Fruit fly (Drosophila melanogaster) whole organism, wandering third instar larva: ENCODE measurements around the gene CG32536.

Source experiments
- Abd-B ChIP-seq: fragments of >200 bp; optimal IDR thresholded peaks from 2 replicates; lab custom pipeline; 2017; ENCODE audit warnings: missing biosample characterization, missing genetic modification characterization
- CG32264 ChIP-seq: fragments of 200-800 bp; sonication (Bioruptor generic); optimal IDR thresholded peaks from 2 replicates; lab custom pipeline; 2016; ENCODE audit warnings: missing biosample characterization, missing genetic modification characterization
- CG9705 ChIP-seq: fragments of 200-800 bp; sonication (Bioruptor generic); optimal IDR thresholded peaks from 2 replicates; lab custom pipeline; 2018; ENCODE audit warnings: missing biosample characterization, mild to moderate bottlenecking, missing genetic modification characterization
- CrebA ChIP-seq: fragments of 200-800 bp; sonication (Bioruptor generic); optimal IDR thresholded peaks from 2 replicates; lab custom pipeline; 2016; ENCODE audit warnings: missing biosample characterization, mild to moderate bottlenecking, missing genetic modification characterization, borderline replicate concordance
- Dfd ChIP-seq: fragments of >200 bp; optimal IDR thresholded peaks from 2 replicates; lab custom pipeline; 2017; ENCODE audit warnings: missing biosample characterization, missing genetic modification characterization
- Dif ChIP-seq: fragments of 200-275, 200-300 bp; sonication (Bioruptor generic); optimal IDR thresholded peaks from 2 replicates; lab custom pipeline; 2018; ENCODE audit warnings: missing biosample characterization, missing genetic modification characterization; ENCODE audit not compliant: partially characterized antibody
- GATAd ChIP-seq: sonication (Bioruptor generic); optimal IDR thresholded peaks from 2 replicates; lab custom pipeline; 2016; ENCODE audit warnings: missing biosample characterization, missing genetic modification characterization
- HLH106 ChIP-seq: fragments of 200-800 bp; optimal IDR thresholded peaks from 3 replicates; lab custom pipeline; 2019; ENCODE audit warnings: missing biosample characterization, mild to moderate bottlenecking, missing genetic modification characterization, moderate library complexity
- Hnf4 ChIP-seq: fragments of 200-800 bp; sonication (Bioruptor generic); optimal IDR thresholded peaks from 2 replicates; lab custom pipeline; 2016; ENCODE audit warnings: missing biosample characterization, mild to moderate bottlenecking, missing genetic modification characterization
- Hr78 ChIP-seq: fragments of >200 bp; optimal IDR thresholded peaks from 2 replicates; lab custom pipeline; 2017; ENCODE audit warnings: missing biosample characterization, missing genetic modification characterization
- Hr83 ChIP-seq: fragments of 200-300 bp; sonication (Bioruptor generic); optimal IDR thresholded peaks from 2 replicates; lab custom pipeline; 2016; ENCODE audit warnings: missing biosample characterization, mild to moderate bottlenecking, missing genetic modification characterization, moderate library complexity; ENCODE audit not compliant: poor library complexity, severe bottlenecking
- Jra ChIP-seq: sonication (Bioruptor generic); optimal IDR thresholded peaks from 2 replicates; lab custom pipeline; 2016; ENCODE audit warnings: missing biosample characterization, missing genetic modification characterization
- Mio ChIP-seq: sonication (Bioruptor generic); optimal IDR thresholded peaks from 2 replicates; lab custom pipeline; 2016; ENCODE audit warnings: missing biosample characterization, missing genetic modification characterization
- Myc ChIP-seq: fragments of >200 bp; optimal IDR thresholded peaks from 2 replicates; lab custom pipeline; 2017
- N ChIP-seq: fragments of >200 bp; optimal IDR thresholded peaks from 2 replicates; lab custom pipeline; 2018; ENCODE audit warnings: missing biosample characterization, missing external identifiers, missing genetic modification characterization
- OdsH ChIP-seq: fragments of 200-800 bp; sonication (Bioruptor generic); optimal IDR thresholded peaks from 2 replicates; lab custom pipeline; 2016; ENCODE audit warnings: missing biosample characterization, mild to moderate bottlenecking, missing genetic modification characterization
- Rel ChIP-seq, 2 experiments: fragments of 200-800 bp; sonication (Bioruptor generic) in 1 of 2; optimal IDR thresholded peaks; 2 replicates in 1 of 2; 3 replicates in 1 of 2; lab custom pipeline; 2016 to 2019; ENCODE audit warnings: mild to moderate bottlenecking in 2 of 2, missing biosample characterization in 2 of 2, missing genetic modification characterization in 2 of 2, moderate library complexity in 1 of 2
- Sp1 ChIP-seq: fragments of 200-800 bp; sonication (Bioruptor generic); optimal IDR thresholded peaks from 3 replicates; lab custom pipeline; 2019; ENCODE audit warnings: missing biosample characterization, mild to moderate bottlenecking, missing genetic modification characterization, moderate library complexity
- Vsx2 ChIP-seq: fragments of 200-300, 225-300 bp; sonication (Bioruptor generic); optimal IDR thresholded peaks from 2 replicates; lab custom pipeline; 2018; ENCODE audit warnings: missing biosample characterization, missing genetic modification characterization; ENCODE audit not compliant: partially characterized antibody
- br ChIP-seq: fragments of 200-800 bp; sonication (Bioruptor generic); optimal IDR thresholded peaks from 2 replicates; lab custom pipeline; 2016; ENCODE audit warnings: missing biosample characterization, missing genetic modification characterization
- brk ChIP-seq: fragments of 200-800 bp; sonication (Bioruptor generic); optimal IDR thresholded peaks from 2 replicates; lab custom pipeline; 2016; ENCODE audit warnings: missing biosample characterization, mild to moderate bottlenecking, missing genetic modification characterization
- dl ChIP-seq, 2 experiments: fragments of 175-275, 200-275 bp in 1 of 2; fragments of 200-275 bp in 1 of 2; sonication (Bioruptor generic); optimal IDR thresholded peaks; lab custom pipeline; 2018; ENCODE audit warnings: mild to moderate bottlenecking in 2 of 2, missing biosample characterization in 2 of 2, missing genetic modification characterization in 2 of 2, moderate library complexity in 2 of 2; ENCODE audit not compliant: partially characterized antibody in 2 of 2, insufficient read depth in 1 of 2
- dmrt93B ChIP-seq: fragments of 200-800 bp; sonication (Bioruptor generic); optimal IDR thresholded peaks from 2 replicates; lab custom pipeline; 2018; ENCODE audit warnings: missing biosample characterization, mild to moderate bottlenecking, missing genetic modification characterization
- dsf ChIP-seq: sonication (Bioruptor generic); optimal IDR thresholded peaks from 2 replicates; lab custom pipeline; 2016; ENCODE audit warnings: missing biosample characterization, missing genetic modification characterization, borderline replicate concordance
- ey ChIP-seq: fragments of 200-800 bp; sonication (Bioruptor generic); optimal IDR thresholded peaks from 2 replicates; lab custom pipeline; 2016; ENCODE audit warnings: missing biosample characterization, missing genetic modification characterization
- foxo ChIP-seq, 2 experiments: fragments of 200-800 bp; sonication (Bioruptor generic); optimal IDR thresholded peaks; 2 replicates in 1 of 2; 3 replicates in 1 of 2; lab custom pipeline; 2016 to 2017; ENCODE audit warnings: missing biosample characterization in 2 of 2, missing genetic modification characterization in 2 of 2
- fru ChIP-seq: fragments of 200-800 bp; sonication (Bioruptor generic); optimal IDR thresholded peaks from 3 replicates; lab custom pipeline; 2016; ENCODE audit warnings: missing biosample characterization, mild to moderate bottlenecking, missing genetic modification characterization
- h ChIP-seq: fragments of 200-800 bp; sonication (Bioruptor generic); optimal IDR thresholded peaks from 3 replicates; lab custom pipeline; 2016; ENCODE audit warnings: missing biosample characterization, mild to moderate bottlenecking, missing genetic modification characterization
- jim ChIP-seq: fragments of 175-275, 200-325 bp; sonication (Bioruptor generic); optimal IDR thresholded peaks from 2 replicates; lab custom pipeline; 2016; ENCODE audit warnings: missing biosample characterization, mild to moderate bottlenecking, missing genetic modification characterization
- lola ChIP-seq: fragments of >200 bp; optimal IDR thresholded peaks from 2 replicates; lab custom pipeline; 2017; ENCODE audit warnings: missing biosample characterization, missing genetic modification characterization
- pan ChIP-seq: fragments of >200 bp; optimal IDR thresholded peaks from 2 replicates; lab custom pipeline; 2017
- psq ChIP-seq: fragments of 200-800 bp; sonication (Bioruptor generic); optimal IDR thresholded peaks from 3 replicates; lab custom pipeline; 2017; ENCODE audit warnings: missing biosample characterization, mild to moderate bottlenecking, missing genetic modification characterization, moderate library complexity
- rgr ChIP-seq: fragments of 200-800 bp; sonication (Bioruptor generic); optimal IDR thresholded peaks from 3 replicates; lab custom pipeline; 2016; ENCODE audit warnings: missing biosample characterization, mild to moderate bottlenecking, missing genetic modification characterization
- sage ChIP-seq: fragments of 200-800 bp; sonication (Bioruptor generic); optimal IDR thresholded peaks from 2 replicates; lab custom pipeline; 2016; ENCODE audit warnings: missing biosample characterization, mild to moderate bottlenecking, missing genetic modification characterization
- sv ChIP-seq: fragments of 200-800 bp; sonication (Bioruptor generic); optimal IDR thresholded peaks from 3 replicates; lab custom pipeline; 2016; ENCODE audit warnings: missing biosample characterization, missing genetic modification characterization
- tai ChIP-seq: sonication (Bioruptor generic); optimal IDR thresholded peaks from 2 replicates; lab custom pipeline; 2016; ENCODE audit warnings: missing biosample characterization, missing genetic modification characterization
- usp ChIP-seq: fragments of >200 bp; optimal IDR thresholded peaks from 2 replicates; lab custom pipeline; 2017; ENCODE audit warnings: missing biosample characterization, missing genetic modification characterization
- woc ChIP-seq: sonication (Bioruptor generic); optimal IDR thresholded peaks from 2 replicates; lab custom pipeline; 2016; ENCODE audit warnings: missing biosample characterization, mild to moderate bottlenecking, missing genetic modification characterization

Gene CG32536

DNA sequence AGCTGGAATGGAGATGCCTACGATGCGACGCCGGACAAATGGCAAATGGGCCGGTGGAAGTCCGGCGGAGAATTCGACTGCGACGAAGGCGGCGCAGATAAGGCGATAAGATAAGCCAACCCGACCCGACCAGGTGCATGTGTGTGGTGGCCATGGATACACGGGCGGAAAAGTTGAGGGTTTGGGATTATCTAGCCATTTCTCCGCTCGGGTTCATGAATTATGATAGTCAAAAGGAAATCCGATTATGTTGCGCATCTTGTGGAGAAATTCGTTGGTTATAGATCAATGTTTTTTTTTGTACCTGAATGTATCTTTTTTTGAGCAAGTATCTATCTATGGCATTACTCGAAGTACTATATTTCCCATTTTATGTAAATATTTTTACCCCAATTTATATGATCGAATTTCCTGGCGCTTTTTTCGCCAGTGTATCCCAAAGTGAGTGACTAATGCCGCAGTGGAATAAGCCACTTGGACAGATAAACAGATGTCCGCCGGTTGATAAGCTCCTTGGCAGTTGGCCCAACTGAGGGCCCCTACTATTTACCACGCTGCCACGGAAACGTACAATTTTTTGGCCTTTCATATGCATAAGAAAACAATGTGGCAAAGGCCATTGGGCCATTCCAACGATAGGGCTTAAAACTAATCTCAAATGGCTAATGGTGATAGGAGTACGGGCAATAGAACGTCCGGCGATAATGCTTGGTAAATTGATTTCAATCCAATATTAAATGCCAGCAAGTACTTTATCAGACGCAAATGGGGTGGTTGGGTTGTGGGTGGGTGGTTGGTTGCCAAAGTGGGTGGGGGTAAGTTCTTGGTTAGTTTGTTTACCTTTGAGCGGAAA lies 29.3 kb downstream of the CG32536 start, which contains the start of gene CG7992:
CG7992 (minus strand) TSS at position 51 of the 853 bp plus-strand sequence.
- TF ChIP-seq br (peak; percentile 55), N (no peak), lola (GFP tag; lab: Kevin White, UChicago) (no peak), Myc (lab: Kevin White, UChicago) (no peak), Rel (GFP tag; optimal IDR thresholded peaks at IDR 0.05; lab: Kevin White, UChicago) (no peak), Rel (tag; optimal IDR thresholded peaks at IDR 0.05; lab: Kevin White, UChicago) (no peak), Hr83 (GFP tag; lab: Kevin White, UChicago) (no peak), Vsx2 (GFP tag; lab: Kevin White, UChicago) (no peak), dsf (GFP tag; lab: Kevin White, UChicago) (no peak), CG32264 (GFP tag; lab: Kevin White, UChicago) (no peak), OdsH (peak; percentile 66), dmrt93B (GFP tag; lab: Kevin White, UChicago) (no peak), HLH106 (tag; lab: Kevin White, UChicago) (peak; percentile 34), brk (GFP tag; lab: Kevin White, UChicago) (no peak), pan (lab: Kevin White, UChicago) (no peak), foxo (GFP tag; optimal IDR thresholded peaks at IDR 0.05; lab: Kevin White, UChicago) (peak in 1 of 2 experiments; percentile 79), Dfd (GFP tag; lab: Kevin White, UChicago) (no peak), GATAd (GFP tag; lab: Kevin White, UChicago) (no peak), Jra (GFP tag; lab: Kevin White, UChicago) (peak; percentile 51), CG9705 (GFP tag; lab: Kevin White, UChicago) (peak; percentile 10), rgr (GFP tag; lab: Kevin White, UChicago) (peak; percentile 65), Hr78 (GFP tag; lab: Kevin White, UChicago) (no peak), h (peak; percentile 79), Mio (GFP tag; lab: Kevin White, UChicago) (no peak), jim (GFP tag; lab: Kevin White, UChicago) (no peak), Sp1 (GFP tag; lab: Kevin White, UChicago) (peak; percentile 73), Abd-B (GFP tag; lab: Kevin White, UChicago) (no peak), psq (peak; percentile 62), sv (GFP tag; lab: Kevin White, UChicago) (peak; percentile 29), tai (GFP tag; lab: Kevin White, UChicago) (no peak), Dif (GFP tag; lab: Kevin White, UChicago) (no peak), dl (GFP tag; optimal IDR thresholded peaks at IDR 0.05; lab: Kevin White, UChicago; ENCODE audit: insufficient read depth in 1 of 2, partially characterized antibody in 2 of 2) (no peak), sage (GFP tag; lab: Kevin White, UChicago) (no peak), woc (GFP tag; lab: Kevin White, UChicago) (no peak), CrebA (GFP tag; lab: Kevin White, UChicago) (no peak), Hnf4 (GFP tag; lab: Kevin White, UChicago) (no peak), usp (GFP tag; lab: Kevin White, UChicago) (no peak), ey (GFP tag; lab: Kevin White, UChicago) (peak; percentile 66), fru (GFP tag; lab: Kevin White, UChicago) (peak; percentile 78)

DNA sequence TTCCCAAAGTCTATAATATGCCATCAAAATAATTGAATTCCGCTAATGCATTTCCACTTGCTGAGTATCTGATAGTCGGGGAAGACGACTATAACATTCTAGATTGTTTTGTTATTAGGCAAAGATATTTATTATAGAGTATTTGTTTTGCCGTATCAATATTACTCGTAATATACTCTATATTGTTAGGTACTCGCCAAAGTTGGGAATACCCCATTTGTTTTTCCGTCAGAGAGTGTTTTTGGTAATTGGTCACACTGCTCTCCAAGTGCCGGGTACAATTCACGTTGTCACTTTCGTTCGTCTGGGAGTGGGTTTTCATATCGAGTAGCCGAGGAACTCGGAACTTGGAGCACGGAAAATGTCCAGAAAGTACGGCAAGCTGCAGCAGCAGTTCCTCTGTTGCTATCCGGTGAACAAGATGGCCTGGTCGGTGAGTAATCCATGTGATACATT lies 33.3 kb downstream of the CG32536 start, which contains the start of gene CG7889:
CG7889 (plus strand) TSS at position 253 of the 456 bp plus-strand sequence.
- TF ChIP-seq rgr (GFP tag; lab: Kevin White, UChicago) (peak; percentile 17), dsf (GFP tag; lab: Kevin White, UChicago) (no peak), pan (lab: Kevin White, UChicago) (no peak), foxo (GFP tag; optimal IDR thresholded peaks at IDR 0.05; lab: Kevin White, UChicago) (peak in 1 of 2 experiments; percentile 49), psq (no peak), h (peak; percentile 44), HLH106 (tag; lab: Kevin White, UChicago) (peak; percentile 51), Rel (GFP tag; optimal IDR thresholded peaks at IDR 0.05; lab: Kevin White, UChicago) (no peak), Rel (tag; optimal IDR thresholded peaks at IDR 0.05; lab: Kevin White, UChicago) (peak; percentile 78), Dif (GFP tag; lab: Kevin White, UChicago) (no peak), fru (GFP tag; lab: Kevin White, UChicago) (peak; percentile 13), br (no peak), woc (GFP tag; lab: Kevin White, UChicago) (peak; percentile 38), brk (GFP tag; lab: Kevin White, UChicago) (no peak), N (no peak), dl (GFP tag; optimal IDR thresholded peaks at IDR 0.05; lab: Kevin White, UChicago; ENCODE audit: insufficient read depth in 1 of 2, partially characterized antibody in 2 of 2) (no peak), Myc (lab: Kevin White, UChicago) (peak; percentile 0), Dfd (GFP tag; lab: Kevin White, UChicago) (no peak)
